Worm (Caenorhabditis elegans): ENCODE measurements around the gene lon-8.

ce11 chrV:17951172-17951999, 49.8 kb downstream of the lon-8 start, which contains the start of gene Y59A8B.24:
- TF ChIP-seq ref-1 (GFP tag; conservative IDR thresholded peaks at IDR 0.05), result no peak
- peak; percentile 89 for TF ChIP-seq ztf-29 (GFP tag; IDR thresholded peaks at IDR 0.05)
- TF ChIP-seq flt-1 (GFP tag; IDR thresholded peaks at IDR 0.05), result peak; percentile 72; the same call in 1 of the 2 replicates
- peak; percentile 69; the same call in 1 of the 2 replicates for TF ChIP-seq ztf-23 (GFP tag; IDR thresholded peaks at IDR 0.05)

Measured in whole organism, midembryonic.